Fruit fly (Drosophila melanogaster): ENCODE data around the gene Alg13.
A peak's percentile ranks its signal among the peaks of the same experiment; 100 is the strongest.

The Alg13 gene

DNA sequence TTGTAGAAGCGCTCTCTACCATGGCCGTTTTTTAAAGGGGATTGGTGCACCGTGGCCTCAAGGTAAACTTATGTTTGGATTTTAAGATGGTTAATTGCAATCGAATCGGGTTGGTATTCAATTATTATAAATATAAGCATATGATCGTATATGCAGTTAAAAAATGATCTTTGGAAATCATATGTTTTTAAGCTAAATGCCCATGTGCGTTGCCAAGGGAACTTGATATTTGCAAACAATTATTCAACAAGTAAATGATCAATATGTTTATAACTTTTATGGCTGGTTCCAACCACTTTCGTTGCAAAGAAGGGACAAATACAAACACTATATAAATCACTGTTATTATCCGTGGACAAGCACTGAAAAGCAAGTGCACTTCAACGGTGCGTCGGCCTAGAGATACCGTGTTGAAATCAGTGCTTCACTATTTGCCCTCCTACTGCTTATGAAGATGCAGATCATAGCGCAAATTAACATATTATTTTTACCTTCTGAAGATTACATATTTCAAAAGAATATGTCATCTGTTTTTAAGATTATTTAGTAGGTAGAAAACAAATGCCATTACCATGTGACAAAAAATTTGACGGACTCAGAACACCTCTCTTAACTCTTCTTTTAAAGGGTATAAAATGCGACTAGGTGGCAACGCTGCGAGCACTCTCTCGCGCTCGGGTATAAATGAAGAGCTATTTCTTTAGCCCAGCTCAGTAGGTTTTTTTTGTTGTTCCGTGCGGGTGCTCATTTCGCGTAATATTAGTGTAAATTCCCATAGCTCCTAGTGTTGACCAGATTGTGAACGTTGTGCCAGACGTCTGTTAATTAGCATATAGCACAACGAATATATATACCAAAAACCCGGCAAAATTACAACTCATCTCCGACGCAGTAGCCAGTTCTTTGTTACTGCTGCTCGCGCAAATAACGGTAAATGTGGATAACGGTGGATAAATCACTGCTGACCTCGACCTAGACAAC is 19.3 kb upstream of the Alg13 start, which contains the start of gene rdog (continued):
- TF ChIP-seq Bgb (GFP tag; IDR thresholded peaks at IDR 0.05; ENCODE audit: partially characterized antibody) (peak; percentile 12; the same call in 1 of the 2 replicates), CG11247 (GFP tag; IDR thresholded peaks at IDR 0.05) (0 out of 2 replicates have a peak, but pooled peaks have one; percentile 37), ro (GFP tag; IDR thresholded peaks at IDR 0.05) (no peak), Bdp1 (GFP tag; optimal IDR thresholded peaks at IDR 0.05) (peak; percentile 71), Fer1 (GFP tag; optimal IDR thresholded peaks at IDR 0.05) (peak; percentile 79), Awh (GFP tag; IDR thresholded peaks at IDR 0.05) (no peak), tna (GFP tag; IDR thresholded peaks at IDR 0.05; ENCODE audit: partially characterized antibody) (no peak), CG9215 (GFP tag; IDR thresholded peaks at IDR 0.05) (0 out of 2 replicates have a peak, but pooled peaks have one; percentile 37), CG10274 (GFP tag; optimal IDR thresholded peaks at IDR 0.05) (peak; percentile 46), ab (GFP tag; optimal IDR thresholded peaks at IDR 0.05) (peak; percentile 67), Blimp-1 (GFP tag; optimal IDR thresholded peaks at IDR 0.05) (peak; percentile 67), nerfin-2 (GFP tag; IDR thresholded peaks at IDR 0.05; ENCODE audit: partially characterized antibody) (no peak), CG3281 (GFP tag; optimal IDR thresholded peaks at IDR 0.05) (peak; percentile 84), CG9817 (tag; optimal IDR thresholded peaks at IDR 0.05) (peak; percentile 79), GATAe (GFP tag; conservative IDR thresholded peaks at IDR 0.05) (no peak), Dp (GFP tag; optimal IDR thresholded peaks at IDR 0.05) (no peak), CG2875 (GFP tag; optimal IDR thresholded peaks at IDR 0.05) (peak; percentile 71), Asciz (GFP tag; optimal IDR thresholded peaks at IDR 0.05) (peak; percentile 59), CG16815 (GFP tag; optimal IDR thresholded peaks at IDR 0.05) (peak; percentile 79), Med (GFP tag) (peak; percentile 85), trem (tag; optimal IDR thresholded peaks at IDR 0.05) (peak; percentile 84), Atf-2 (GFP tag; optimal IDR thresholded peaks at IDR 0.05) (peak; percentile 85), CG17385 (GFP tag; optimal IDR thresholded peaks at IDR 0.05) (peak; percentile 71), sug (tag; optimal IDR thresholded peaks at IDR 0.05) (peak; percentile 77), grn (GFP tag; optimal IDR thresholded peaks at IDR 0.05) (peak; percentile 65), CG17568 (GFP tag; optimal IDR thresholded peaks at IDR 0.05) (no peak), CG13123 (GFP tag; optimal IDR thresholded peaks at IDR 0.05) (peak; percentile 57), CG2889 (GFP tag; IDR thresholded peaks at IDR 0.05) (no peak), hkb (optimal IDR thresholded peaks at IDR 0.05) (no peak), hkb (GFP tag; IDR thresholded peaks at IDR 0.05) (peak; percentile 61), ham (GFP tag; IDR thresholded peaks at IDR 0.05) (no peak), CG11456 (GFP tag; IDR thresholded peaks at IDR 0.05) (0 out of 3 replicates have a peak, but pooled peaks have one; percentile 61), sens (GFP tag) (peak; percentile 98), CG33213 (GFP tag; optimal IDR thresholded peaks at IDR 0.05) (peak; percentile 72), bcd (GFP tag; optimal IDR thresholded peaks at IDR 0.05) (peak; percentile 82), CG13894 (tag; optimal IDR thresholded peaks at IDR 0.05) (peak; percentile 89), Sin3A (optimal IDR thresholded peaks at IDR 0.05) (peak; percentile 33), CG12104 (GFP tag; optimal IDR thresholded peaks at IDR 0.05) (peak; percentile 78), Sox100B (GFP tag; optimal IDR thresholded peaks at IDR 0.05) (no peak), kni (GFP tag; optimal IDR thresholded peaks at IDR 0.05) (peak; percentile 34), BEAF-32 (GFP tag; optimal IDR thresholded peaks at IDR 0.05) (no peak), lbe (GFP tag; optimal IDR thresholded peaks at IDR 0.05) (peak; percentile 49), CG15479 (GFP tag; optimal IDR thresholded peaks at IDR 0.05) (peak; percentile 13), gcm2 (GFP tag; optimal IDR thresholded peaks at IDR 0.05) (peak; percentile 69), yki (optimal IDR thresholded peaks at IDR 0.05) (peak; percentile 5), Vsx1 (GFP tag; optimal IDR thresholded peaks at IDR 0.05) (no peak), eyg (GFP tag; optimal IDR thresholded peaks at IDR 0.05) (peak; percentile 33), usp (GFP tag; optimal IDR thresholded peaks at IDR 0.05) (no peak), CG10267 (tag; optimal IDR thresholded peaks at IDR 0.05) (peak; percentile 78)
